Fruit fly (Drosophila melanogaster) whole organism, wandering third instar larva: Measurements from ENCODE around the gene CG12689.
A peak's percentile ranks its signal among the peaks of the same experiment; 100 is the strongest.

Experiments
- Abd-B ChIP-seq: fragments of >200 bp; optimal IDR thresholded peaks from 2 replicates; lab custom pipeline; 2017; ENCODE audit warnings: missing biosample characterization, missing genetic modification characterization
- CG32264 ChIP-seq: fragments of 200-800 bp; sonication (Bioruptor generic); optimal IDR thresholded peaks from 2 replicates; lab custom pipeline; 2016; ENCODE audit warnings: missing biosample characterization, missing genetic modification characterization
- CG9705 ChIP-seq: fragments of 200-800 bp; sonication (Bioruptor generic); optimal IDR thresholded peaks from 2 replicates; lab custom pipeline; 2018; ENCODE audit warnings: missing biosample characterization, mild to moderate bottlenecking, missing genetic modification characterization
- Dfd ChIP-seq: fragments of >200 bp; optimal IDR thresholded peaks from 2 replicates; lab custom pipeline; 2017; ENCODE audit warnings: missing biosample characterization, missing genetic modification characterization
- Dif ChIP-seq: fragments of 200-275, 200-300 bp; sonication (Bioruptor generic); optimal IDR thresholded peaks from 2 replicates; lab custom pipeline; 2018; ENCODE audit warnings: missing biosample characterization, missing genetic modification characterization; ENCODE audit not compliant: partially characterized antibody
- GATAd ChIP-seq: sonication (Bioruptor generic); optimal IDR thresholded peaks from 2 replicates; lab custom pipeline; 2016; ENCODE audit warnings: missing biosample characterization, missing genetic modification characterization
- HLH106 ChIP-seq: fragments of 200-800 bp; optimal IDR thresholded peaks from 3 replicates; lab custom pipeline; 2019; ENCODE audit warnings: missing biosample characterization, mild to moderate bottlenecking, missing genetic modification characterization, moderate library complexity
- Hnf4 ChIP-seq: fragments of 200-800 bp; sonication (Bioruptor generic); optimal IDR thresholded peaks from 2 replicates; lab custom pipeline; 2016; ENCODE audit warnings: missing biosample characterization, mild to moderate bottlenecking, missing genetic modification characterization
- Hr78 ChIP-seq: fragments of >200 bp; optimal IDR thresholded peaks from 2 replicates; lab custom pipeline; 2017; ENCODE audit warnings: missing biosample characterization, missing genetic modification characterization
- Hr83 ChIP-seq: fragments of 200-300 bp; sonication (Bioruptor generic); optimal IDR thresholded peaks from 2 replicates; lab custom pipeline; 2016; ENCODE audit warnings: missing biosample characterization, mild to moderate bottlenecking, missing genetic modification characterization, moderate library complexity; ENCODE audit not compliant: poor library complexity, severe bottlenecking
- Jra ChIP-seq: sonication (Bioruptor generic); optimal IDR thresholded peaks from 2 replicates; lab custom pipeline; 2016; ENCODE audit warnings: missing biosample characterization, missing genetic modification characterization
- Myc ChIP-seq: fragments of >200 bp; optimal IDR thresholded peaks from 2 replicates; lab custom pipeline; 2017
- N ChIP-seq: fragments of >200 bp; optimal IDR thresholded peaks from 2 replicates; lab custom pipeline; 2018; ENCODE audit warnings: missing biosample characterization, missing external identifiers, missing genetic modification characterization
- OdsH ChIP-seq: fragments of 200-800 bp; sonication (Bioruptor generic); optimal IDR thresholded peaks from 2 replicates; lab custom pipeline; 2016; ENCODE audit warnings: missing biosample characterization, mild to moderate bottlenecking, missing genetic modification characterization
- Rel ChIP-seq, 2 experiments: fragments of 200-800 bp; sonication (Bioruptor generic) in 1 of 2; optimal IDR thresholded peaks; 2 replicates in 1 of 2; 3 replicates in 1 of 2; lab custom pipeline; 2016 to 2019; ENCODE audit warnings: mild to moderate bottlenecking in 2 of 2, missing biosample characterization in 2 of 2, missing genetic modification characterization in 2 of 2, moderate library complexity in 1 of 2
- Sp1 ChIP-seq: fragments of 200-800 bp; sonication (Bioruptor generic); optimal IDR thresholded peaks from 3 replicates; lab custom pipeline; 2019; ENCODE audit warnings: missing biosample characterization, mild to moderate bottlenecking, missing genetic modification characterization, moderate library complexity
- brk ChIP-seq: fragments of 200-800 bp; sonication (Bioruptor generic); optimal IDR thresholded peaks from 2 replicates; lab custom pipeline; 2016; ENCODE audit warnings: missing biosample characterization, mild to moderate bottlenecking, missing genetic modification characterization
- dl ChIP-seq, 2 experiments: fragments of 175-275, 200-275 bp in 1 of 2; fragments of 200-275 bp in 1 of 2; sonication (Bioruptor generic); optimal IDR thresholded peaks; lab custom pipeline; 2018; ENCODE audit warnings: mild to moderate bottlenecking in 2 of 2, missing biosample characterization in 2 of 2, missing genetic modification characterization in 2 of 2, moderate library complexity in 2 of 2; ENCODE audit not compliant: partially characterized antibody in 2 of 2, insufficient read depth in 1 of 2
- dmrt93B ChIP-seq: fragments of 200-800 bp; sonication (Bioruptor generic); optimal IDR thresholded peaks from 2 replicates; lab custom pipeline; 2018; ENCODE audit warnings: missing biosample characterization, mild to moderate bottlenecking, missing genetic modification characterization
- dsf ChIP-seq: sonication (Bioruptor generic); optimal IDR thresholded peaks from 2 replicates; lab custom pipeline; 2016; ENCODE audit warnings: missing biosample characterization, missing genetic modification characterization, borderline replicate concordance
- ey ChIP-seq: fragments of 200-800 bp; sonication (Bioruptor generic); optimal IDR thresholded peaks from 2 replicates; lab custom pipeline; 2016; ENCODE audit warnings: missing biosample characterization, missing genetic modification characterization
- foxo ChIP-seq, 2 experiments: fragments of 200-800 bp; sonication (Bioruptor generic); optimal IDR thresholded peaks; 2 replicates in 1 of 2; 3 replicates in 1 of 2; lab custom pipeline; 2016 to 2017; ENCODE audit warnings: missing biosample characterization in 2 of 2, missing genetic modification characterization in 2 of 2
- fru ChIP-seq: fragments of 200-800 bp; sonication (Bioruptor generic); optimal IDR thresholded peaks from 3 replicates; lab custom pipeline; 2016; ENCODE audit warnings: missing biosample characterization, mild to moderate bottlenecking, missing genetic modification characterization
- h ChIP-seq: fragments of 200-800 bp; sonication (Bioruptor generic); optimal IDR thresholded peaks from 3 replicates; lab custom pipeline; 2016; ENCODE audit warnings: missing biosample characterization, mild to moderate bottlenecking, missing genetic modification characterization
- jim ChIP-seq: fragments of 175-275, 200-325 bp; sonication (Bioruptor generic); optimal IDR thresholded peaks from 2 replicates; lab custom pipeline; 2016; ENCODE audit warnings: missing biosample characterization, mild to moderate bottlenecking, missing genetic modification characterization
- lola ChIP-seq: fragments of >200 bp; optimal IDR thresholded peaks from 2 replicates; lab custom pipeline; 2017; ENCODE audit warnings: missing biosample characterization, missing genetic modification characterization
- pan ChIP-seq: fragments of >200 bp; optimal IDR thresholded peaks from 2 replicates; lab custom pipeline; 2017
- psq ChIP-seq: fragments of 200-800 bp; sonication (Bioruptor generic); optimal IDR thresholded peaks from 3 replicates; lab custom pipeline; 2017; ENCODE audit warnings: missing biosample characterization, mild to moderate bottlenecking, missing genetic modification characterization, moderate library complexity
- rgr ChIP-seq: fragments of 200-800 bp; sonication (Bioruptor generic); optimal IDR thresholded peaks from 3 replicates; lab custom pipeline; 2016; ENCODE audit warnings: missing biosample characterization, mild to moderate bottlenecking, missing genetic modification characterization
- sage ChIP-seq: fragments of 200-800 bp; sonication (Bioruptor generic); optimal IDR thresholded peaks from 2 replicates; lab custom pipeline; 2016; ENCODE audit warnings: missing biosample characterization, mild to moderate bottlenecking, missing genetic modification characterization
- sv ChIP-seq: fragments of 200-800 bp; sonication (Bioruptor generic); optimal IDR thresholded peaks from 3 replicates; lab custom pipeline; 2016; ENCODE audit warnings: missing biosample characterization, missing genetic modification characterization
- tai ChIP-seq: sonication (Bioruptor generic); optimal IDR thresholded peaks from 2 replicates; lab custom pipeline; 2016; ENCODE audit warnings: missing biosample characterization, missing genetic modification characterization
- woc ChIP-seq: sonication (Bioruptor generic); optimal IDR thresholded peaks from 2 replicates; lab custom pipeline; 2016; ENCODE audit warnings: missing biosample characterization, mild to moderate bottlenecking, missing genetic modification characterization

Gene CG12689

DNA sequence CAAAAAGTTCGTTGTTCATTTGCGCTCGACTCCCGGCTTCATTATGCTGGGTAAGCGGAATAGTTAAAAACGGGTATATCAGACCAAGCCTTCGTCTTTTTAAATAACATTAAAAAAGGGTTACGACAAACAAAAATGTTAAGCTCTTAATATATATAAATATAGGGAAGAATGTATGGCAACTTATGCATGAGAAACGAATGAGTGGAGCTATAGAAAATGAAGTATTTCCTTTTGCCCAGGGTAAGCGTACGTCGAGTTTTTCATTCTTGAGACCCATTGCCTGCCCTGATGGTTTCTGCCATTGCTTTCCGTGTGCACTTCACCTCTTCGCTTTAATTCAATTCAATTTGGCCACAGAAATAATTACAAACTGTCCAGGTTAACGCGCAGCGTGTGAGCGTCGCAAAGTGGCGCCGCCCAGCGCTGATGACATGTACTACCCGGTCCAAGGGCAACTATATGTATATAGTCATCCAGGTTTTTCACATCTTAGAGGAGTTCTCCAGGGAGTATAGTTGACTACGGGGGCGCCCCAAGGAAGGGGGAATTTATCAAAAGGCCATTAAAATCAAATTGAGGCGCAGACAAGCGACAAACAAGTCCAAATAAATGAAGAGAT is 4.7 kb downstream of the CG12689 start:
- TF ChIP-seq HLH106 (no peak), Abd-B (GFP tag; lab: Kevin White, UChicago) (no peak), psq (GFP tag; lab: Kevin White, UChicago) (no peak), sv (GFP tag; lab: Kevin White, UChicago) (no peak), jim (GFP tag; lab: Kevin White, UChicago) (no peak), rgr (GFP tag; lab: Kevin White, UChicago) (no peak), pan (lab: Kevin White, UChicago) (no peak)

DNA sequence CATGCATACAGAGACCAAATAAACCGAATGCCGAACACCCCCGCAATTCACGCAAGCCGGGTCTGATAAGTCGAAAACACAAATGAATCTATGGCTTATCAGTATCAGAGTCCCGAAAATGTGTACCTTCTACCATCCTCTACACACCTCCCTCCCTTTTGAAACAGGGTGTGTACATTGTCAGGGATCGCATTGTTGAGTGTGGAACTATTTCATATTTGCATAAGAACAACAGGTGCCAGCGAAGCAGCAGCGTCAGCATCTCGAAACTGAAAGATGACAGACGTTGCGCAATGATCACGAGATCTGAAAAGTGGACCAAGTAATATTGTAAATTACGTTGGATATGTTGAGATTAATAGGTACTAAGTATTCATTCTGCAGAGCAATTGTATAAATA is 6.1 kb downstream of the CG12689 start:
- TF ChIP-seq Rel (GFP tag; optimal IDR thresholded peaks at IDR 0.05; lab: Kevin White, UChicago) (no peak), Rel (tag; optimal IDR thresholded peaks at IDR 0.05; lab: Kevin White, UChicago) (peak; percentile 17), tai (GFP tag; lab: Kevin White, UChicago) (no peak)

DNA sequence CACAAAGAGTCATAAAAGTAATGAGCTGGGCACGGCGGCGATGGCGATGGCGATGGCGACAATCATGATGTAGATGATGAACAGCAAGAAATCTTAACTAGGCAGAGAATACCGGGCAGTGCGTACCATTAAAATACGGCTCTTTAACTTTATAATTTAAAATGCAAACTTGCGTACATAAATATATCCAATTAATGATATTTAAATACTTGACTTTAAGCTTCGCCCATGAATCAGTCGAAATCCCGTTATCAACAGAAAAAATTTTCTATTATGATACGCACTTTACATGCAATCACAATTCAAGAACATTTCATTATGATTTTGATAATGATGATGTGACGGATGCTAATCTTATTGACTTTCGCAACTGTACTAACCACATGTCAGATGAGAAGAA is 6.9 kb downstream of the CG12689 start:
- TF ChIP-seq fru (GFP tag; lab: Kevin White, UChicago) = peak; percentile 2
- no peak for TF ChIP-seq HLH106

DNA sequence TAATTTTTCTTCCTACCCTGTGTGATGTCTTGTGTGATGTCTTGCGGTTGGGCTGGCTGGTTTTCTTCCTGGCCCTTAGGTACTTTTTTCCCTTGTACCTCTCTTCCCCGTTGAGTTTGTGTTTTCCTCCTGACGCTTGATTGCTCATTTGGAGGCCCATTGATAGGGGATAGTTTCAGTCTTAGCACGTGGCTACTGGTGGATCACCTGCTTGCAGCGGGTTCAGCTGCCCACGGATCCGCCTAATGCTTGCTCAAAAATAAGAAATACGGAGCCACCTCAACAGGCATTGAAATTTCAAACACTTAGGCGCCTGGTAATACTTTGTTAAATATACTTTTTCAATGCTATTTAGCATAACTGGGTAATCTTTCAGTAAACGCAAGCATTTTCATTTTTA is 11.9 kb downstream of the CG12689 start, which contains the start of gene CG11369:
CG11369 (plus strand) TSS at position 301 of the 400 bp plus-strand sequence.
- TF ChIP-seq Hr78 (no peak), h (GFP tag; lab: Kevin White, UChicago) (no peak), sage (no peak), jim (GFP tag; lab: Kevin White, UChicago) (no peak), Dif (GFP tag; lab: Kevin White, UChicago) (no peak), dl (GFP tag; optimal IDR thresholded peaks at IDR 0.05; lab: Kevin White, UChicago; ENCODE audit: insufficient read depth in 1 of 2, partially characterized antibody in 2 of 2) (no peak), lola (GFP tag; lab: Kevin White, UChicago) (no peak), Dfd (GFP tag; lab: Kevin White, UChicago) (no peak), GATAd (GFP tag; lab: Kevin White, UChicago) (no peak), dmrt93B (GFP tag; lab: Kevin White, UChicago) (no peak), Jra (GFP tag; lab: Kevin White, UChicago) (no peak), Hnf4 (GFP tag; lab: Kevin White, UChicago) (no peak), OdsH (no peak), pan (lab: Kevin White, UChicago) (no peak), Hr83 (GFP tag; lab: Kevin White, UChicago) (no peak), CG32264 (no peak)

DNA sequence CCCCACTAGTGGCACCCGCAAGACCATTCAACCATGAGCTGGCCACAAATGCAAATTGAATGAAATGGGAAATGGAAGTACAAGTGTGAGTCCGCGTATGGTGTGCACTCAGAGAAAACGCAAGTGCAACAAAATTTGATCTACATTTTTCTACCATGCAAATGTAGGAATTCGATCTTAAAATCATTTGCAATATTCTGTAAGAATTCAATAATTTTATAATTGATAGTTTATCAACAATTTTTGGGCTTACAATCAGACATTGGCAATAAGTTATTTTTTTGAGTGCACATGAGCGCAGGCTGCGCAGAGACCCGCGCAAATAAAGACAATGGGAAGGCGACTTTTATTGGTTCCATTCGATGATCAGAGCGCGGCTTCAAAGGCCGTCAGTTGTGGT is 14.7 kb downstream of the CG12689 start:
- TF ChIP-seq psq (GFP tag; lab: Kevin White, UChicago) = peak; percentile 21
- no peak for TF ChIP-seq Dif (GFP tag; lab: Kevin White, UChicago)
- TF ChIP-seq jim (GFP tag; lab: Kevin White, UChicago) = no peak
- no peak for TF ChIP-seq brk
- TF ChIP-seq ey (GFP tag; lab: Kevin White, UChicago) = peak; percentile 37
- no peak for TF ChIP-seq CG9705 (GFP tag; lab: Kevin White, UChicago)
- TF ChIP-seq Dfd (GFP tag; lab: Kevin White, UChicago) = no peak
- TF ChIP-seq dsf (GFP tag; lab: Kevin White, UChicago) = no peak
- no peak for TF ChIP-seq Myc (lab: Kevin White, UChicago)
- TF ChIP-seq fru (GFP tag; lab: Kevin White, UChicago) = peak; percentile 44
- peak; percentile 26 for TF ChIP-seq HLH106
- TF ChIP-seq N (GFP tag; lab: Kevin White, UChicago) = no peak
- peak; percentile 52 for TF ChIP-seq h (GFP tag; lab: Kevin White, UChicago)
- TF ChIP-seq pan (lab: Kevin White, UChicago) = no peak
- peak; percentile 21 for TF ChIP-seq woc (GFP tag; lab: Kevin White, UChicago)
- no peak for TF ChIP-seq CG32264
- TF ChIP-seq Hnf4 (GFP tag; lab: Kevin White, UChicago) = no peak
- TF ChIP-seq Jra (GFP tag; lab: Kevin White, UChicago) = no peak
- peak; percentile 4 for TF ChIP-seq Sp1 (GFP tag; lab: Kevin White, UChicago)
- TF ChIP-seq GATAd (GFP tag; lab: Kevin White, UChicago) = no peak
- peak; percentile 23 for TF ChIP-seq rgr (GFP tag; lab: Kevin White, UChicago)
- no peak for TF ChIP-seq Hr83 (GFP tag; lab: Kevin White, UChicago)
- TF ChIP-seq OdsH = peak; percentile 11
- no peak for TF ChIP-seq dmrt93B (GFP tag; lab: Kevin White, UChicago)
- no peak for TF ChIP-seq dl (GFP tag; optimal IDR thresholded peaks at IDR 0.05; lab: Kevin White, UChicago; ENCODE audit: insufficient read depth in 1 of 2, partially characterized antibody in 2 of 2)
- peak in 1 of 2 experiments; percentile 43 for TF ChIP-seq foxo (GFP tag; optimal IDR thresholded peaks at IDR 0.05; lab: Kevin White, UChicago)
